Worm (Caenorhabditis elegans) whole organism, midembryonic: ENCODE results near the gene ZK856.6.

Experiments
- T22C8.4 ChIP-seq: fragments of 200-800 bp; sonication (Bioruptor generic); IDR thresholded peaks from 2 replicates; pipeline ENCODE4 v1.3.6; 2022; ENCODE audit warnings: missing genetic modification characterization, missing compliant biosample characterization
- cog-1 ChIP-seq: sonication (generic microtip); optimal IDR thresholded peaks from 2 replicates; lab custom pipeline; 2016; ENCODE audit warnings: missing genetic modification characterization, missing compliant biosample characterization
- flt-1 ChIP-seq: fragments of 200-800 bp; sonication (Bioruptor generic); IDR thresholded peaks from 2 replicates; pipeline ENCODE4 v1.3.6; 2022; ENCODE audit warnings: missing genetic modification characterization, missing compliant biosample characterization
- klf-2 ChIP-seq: fragments of 200-800 bp; sonication (Bioruptor generic); conservative IDR thresholded peaks from 2 replicates; pipeline ENCODE4 v1.3.6; 2022; ENCODE audit warnings: missing genetic modification reagents, missing genetic modification characterization, missing compliant biosample characterization
- med-1 ChIP-seq: sonication (generic microtip); optimal IDR thresholded peaks from 2 replicates; lab custom pipeline; 2017; ENCODE audit warnings: missing genetic modification characterization, mild to moderate bottlenecking, missing compliant biosample characterization, antibody characterized with exemption, missing genetic modification reagents; ENCODE audit not compliant: insufficient read depth
- ref-1 ChIP-seq: fragments of 200-800 bp; sonication (Bioruptor generic); conservative IDR thresholded peaks from 2 replicates; pipeline ENCODE4 v1.3.6; 2022; ENCODE audit warnings: missing genetic modification reagents, missing genetic modification characterization, missing compliant biosample characterization
- tab-1 ChIP-seq: fragments of 200-800 bp; sonication (Bioruptor generic); IDR thresholded peaks from 2 replicates; pipeline ENCODE4 v1.3.6; 2022; ENCODE audit warnings: missing genetic modification characterization, missing compliant biosample characterization
- ztf-23 ChIP-seq: fragments of 200-800 bp; sonication (Bioruptor generic); IDR thresholded peaks from 2 replicates; pipeline ENCODE4 v1.3.6; 2022; ENCODE audit warnings: missing genetic modification reagents, missing genetic modification characterization, missing compliant biosample characterization
- ztf-29 ChIP-seq: fragments of 200-800 bp; sonication (Bioruptor generic); IDR thresholded peaks from 2 replicates; pipeline ENCODE4 v1.3.6; 2022; ENCODE audit warnings: missing genetic modification reagents, missing genetic modification characterization, missing compliant biosample characterization

The ZK856.6 gene

DNA sequence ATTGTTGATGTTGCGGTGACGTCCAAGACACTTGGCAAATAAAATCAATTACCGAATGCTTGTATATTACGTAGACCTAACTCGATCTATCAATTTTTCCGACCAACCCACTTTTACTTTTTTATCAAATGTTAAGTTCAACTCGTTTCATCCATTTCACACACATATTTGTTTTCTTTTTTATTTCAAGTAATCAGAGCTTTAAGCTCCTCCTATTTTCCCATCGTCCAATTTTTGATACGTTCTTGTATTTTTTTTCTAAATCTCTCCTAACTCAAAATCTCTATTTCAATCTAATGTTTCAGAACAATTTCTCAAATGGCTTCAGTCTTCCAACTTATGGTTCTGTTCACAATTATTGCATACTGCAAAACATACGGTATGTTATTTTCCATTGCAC, at the start of gene ZK856.6:
TSS of gene ZK856.6 (plus strand) at position 301 of the 400 bp plus-strand sequence.
- TF ChIP-seq cog-1 (tag; lab: Kevin White, UChicago) (no peak), ref-1 (GFP tag; lab: Robert Waterston, UW) (no peak), T22C8.4 (GFP tag; lab: Robert Waterston, UW) (no peak), ztf-23 (GFP tag; lab: Robert Waterston, UW) (no peak), med-1 (GFP tag; lab: Kevin White, UChicago) (no peak), ztf-29 (no peak), tab-1 (GFP tag; lab: Robert Waterston, UW) (no peak), flt-1 (no peak), klf-2 (no peak)

DNA sequence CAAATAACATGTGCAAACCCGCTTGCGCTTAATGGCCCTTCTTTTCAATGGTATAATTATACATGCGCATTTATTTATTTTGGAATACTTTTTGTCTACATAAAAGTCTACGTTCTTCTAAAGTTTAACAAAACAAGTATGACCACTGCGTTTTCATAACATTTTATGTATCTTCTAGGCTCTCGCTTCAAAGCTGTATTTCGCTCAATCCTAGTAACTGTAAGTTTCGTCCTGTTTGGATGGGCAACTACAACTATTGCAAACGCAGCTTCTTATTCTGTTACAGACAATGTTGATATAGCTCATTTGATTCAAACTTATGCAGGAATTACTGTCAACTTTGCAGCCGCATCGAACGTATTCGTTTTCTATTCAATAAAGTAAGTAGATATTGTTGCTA, 48.8 kb upstream of the ZK856.6 start, which contains the start of gene srsx-27:
TSS of gene srsx-27 (plus strand) at position 301 of the 400 bp plus-strand sequence.
- TF ChIP-seq cog-1 (tag; lab: Kevin White, UChicago) (no peak), flt-1 (no peak), tab-1 (GFP tag; lab: Robert Waterston, UW) (no peak), klf-2 (no peak), med-1 (GFP tag; lab: Kevin White, UChicago) (no peak), ztf-23 (GFP tag; lab: Robert Waterston, UW) (no peak), ztf-29 (no peak), ref-1 (GFP tag; lab: Robert Waterston, UW) (no peak)

DNA sequence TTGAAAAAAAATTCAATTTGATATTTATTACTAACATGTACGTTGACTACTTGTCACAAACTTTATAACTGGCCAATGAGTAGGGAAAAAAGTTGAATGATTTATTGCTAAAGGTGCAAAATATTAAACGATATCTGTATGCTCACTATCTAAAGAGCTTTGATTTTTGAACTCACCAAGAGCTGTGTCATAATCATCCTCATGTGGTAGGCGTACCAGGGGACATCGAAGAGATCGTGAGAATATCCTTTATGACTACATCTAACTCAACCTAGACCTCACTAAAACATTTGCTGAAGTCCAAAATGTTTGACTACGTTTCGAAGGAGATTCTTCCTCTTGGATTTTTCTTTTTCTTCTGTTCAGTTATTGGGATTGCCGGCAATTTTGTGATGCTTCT, 46.2 kb upstream of the ZK856.6 start, which contains the start of gene srsx-28:
TSS of gene srsx-28 (plus strand) at position 301 of the 400 bp plus-strand sequence.
- TF ChIP-seq ztf-23 (GFP tag; lab: Robert Waterston, UW): no peak

DNA sequence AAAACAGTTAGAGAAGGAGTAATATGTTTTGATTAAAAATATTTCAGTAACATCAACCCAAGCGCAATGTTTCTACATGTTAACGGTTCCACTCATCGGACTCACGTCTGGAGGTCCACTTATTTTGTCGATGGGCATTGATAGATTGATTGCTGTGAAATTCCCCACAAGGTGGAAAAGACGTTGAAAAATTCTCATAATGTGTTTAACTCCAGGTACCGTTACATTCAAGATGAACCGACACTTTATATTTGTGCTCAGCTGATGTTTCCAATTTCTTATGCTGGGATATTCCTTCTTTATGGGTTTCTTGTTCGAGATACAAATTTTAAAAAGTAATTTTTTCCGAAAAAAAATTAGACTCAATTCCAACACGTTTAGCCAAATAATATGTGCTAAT, 45.4 kb upstream of the ZK856.6 start:
- no peak for TF ChIP-seq cog-1 (tag; lab: Kevin White, UChicago)
- no peak for TF ChIP-seq tab-1 (GFP tag; lab: Robert Waterston, UW)
- no peak for TF ChIP-seq med-1 (GFP tag; lab: Kevin White, UChicago)
- TF ChIP-seq ztf-23 (GFP tag; lab: Robert Waterston, UW): no peak
- no peak for TF ChIP-seq ztf-29
- no peak for TF ChIP-seq T22C8.4 (GFP tag; lab: Robert Waterston, UW)
- TF ChIP-seq klf-2: no peak
- TF ChIP-seq flt-1: no peak

DNA sequence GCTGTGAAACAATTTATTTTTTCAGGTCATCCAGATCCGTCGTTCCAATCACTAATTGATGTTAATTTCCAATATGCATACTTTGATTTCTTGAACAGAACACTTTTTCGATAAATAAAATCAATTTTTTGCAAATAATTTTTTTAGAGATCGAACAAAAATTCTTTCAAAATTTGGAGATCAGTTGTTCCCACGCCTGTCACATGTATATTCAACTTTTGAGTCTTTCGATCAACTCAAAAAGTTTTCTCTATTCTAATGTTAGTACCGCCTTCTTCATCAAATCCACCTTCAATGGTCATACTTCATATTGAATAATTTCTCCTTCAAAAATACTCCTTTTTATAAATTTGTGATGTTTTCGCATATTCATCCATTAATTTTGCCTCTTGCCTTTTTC, 43.8 kb upstream of the ZK856.6 start, which contains the start of gene srsx-29:
TSS of gene srsx-29 (plus strand) at position 301 of the 400 bp plus-strand sequence.
- TF ChIP-seq klf-2: no peak
- TF ChIP-seq T22C8.4 (GFP tag; lab: Robert Waterston, UW): no peak
- TF ChIP-seq flt-1: no peak
- no peak for TF ChIP-seq ztf-29
- TF ChIP-seq med-1 (GFP tag; lab: Kevin White, UChicago): no peak
- no peak for TF ChIP-seq cog-1 (tag; lab: Kevin White, UChicago)
- TF ChIP-seq tab-1 (GFP tag; lab: Robert Waterston, UW): no peak
- no peak for TF ChIP-seq ztf-23 (GFP tag; lab: Robert Waterston, UW)

DNA sequence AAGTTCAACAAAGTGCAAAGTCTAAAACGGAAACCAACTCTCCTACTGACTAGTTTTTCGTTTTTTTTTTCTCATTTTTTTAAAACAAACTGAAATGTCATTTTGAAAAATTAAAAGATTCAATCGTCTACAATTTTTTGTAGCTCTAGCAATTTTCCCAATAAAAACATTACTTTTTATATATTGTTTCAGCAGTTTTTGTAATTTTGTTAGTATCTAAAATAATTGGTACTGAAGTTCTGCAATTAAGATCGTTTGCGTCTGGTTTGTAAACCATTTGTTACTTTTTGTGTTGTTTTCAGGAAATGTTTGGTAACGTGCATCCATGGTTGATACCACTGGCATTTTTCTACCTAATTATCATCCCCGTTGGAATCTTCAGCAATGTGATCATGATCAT, 40.0 kb upstream of the ZK856.6 start, which contains the start of gene srsx-30:
TSS of gene srsx-30 (plus strand) at position 301 of the 400 bp plus-strand sequence.
- TF ChIP-seq cog-1 (tag; lab: Kevin White, UChicago): no peak
- no peak for TF ChIP-seq med-1 (GFP tag; lab: Kevin White, UChicago)
- no peak for TF ChIP-seq ztf-23 (GFP tag; lab: Robert Waterston, UW)
- TF ChIP-seq flt-1: no peak
- no peak for TF ChIP-seq ztf-29
- TF ChIP-seq tab-1 (GFP tag; lab: Robert Waterston, UW): no peak
- no peak for TF ChIP-seq T22C8.4 (GFP tag; lab: Robert Waterston, UW)
- TF ChIP-seq ref-1 (GFP tag; lab: Robert Waterston, UW): no peak
- TF ChIP-seq klf-2: no peak

DNA sequence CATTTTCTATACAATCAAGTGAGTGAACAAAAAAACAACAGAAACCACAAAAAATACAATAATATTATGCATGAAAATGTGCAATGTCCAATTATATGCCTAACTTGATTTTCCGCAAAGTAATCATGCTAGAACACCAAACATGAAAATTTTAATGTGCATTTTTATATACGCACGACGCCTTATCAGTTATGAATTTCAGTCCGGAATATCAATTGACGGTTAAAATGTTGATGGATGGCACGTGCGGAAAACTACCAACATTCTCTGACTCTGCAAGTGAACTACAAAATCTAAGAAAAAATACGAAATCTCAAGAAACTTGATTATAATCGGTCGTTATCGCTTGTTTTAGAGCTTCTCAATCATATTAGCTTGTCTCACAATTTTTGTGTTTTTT, 38.5 kb upstream of the ZK856.6 start:
- no peak for TF ChIP-seq T22C8.4 (GFP tag; lab: Robert Waterston, UW)
- TF ChIP-seq cog-1 (tag; lab: Kevin White, UChicago): no peak
- TF ChIP-seq flt-1: no peak
- no peak for TF ChIP-seq ztf-29
- no peak for TF ChIP-seq ref-1 (GFP tag; lab: Robert Waterston, UW)
- no peak for TF ChIP-seq klf-2
- no peak for TF ChIP-seq tab-1 (GFP tag; lab: Robert Waterston, UW)

DNA sequence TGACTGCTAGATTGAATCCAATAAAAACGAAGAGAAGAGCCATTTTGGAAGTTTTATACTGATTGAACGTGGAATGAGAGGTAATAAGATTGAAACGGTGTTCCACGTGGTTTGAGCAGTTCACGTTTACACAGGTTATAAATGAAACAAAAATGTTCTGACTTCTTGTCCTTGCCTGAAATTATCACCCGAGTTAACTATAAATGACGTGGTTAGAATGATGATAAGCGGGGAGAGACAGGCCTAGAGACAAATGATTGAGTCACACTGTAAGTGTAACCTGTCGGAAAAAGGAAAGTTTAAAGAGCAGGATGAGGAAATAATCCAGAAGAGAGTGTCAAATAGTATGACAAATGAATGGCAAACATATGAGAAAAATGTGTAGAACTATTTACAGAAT, 37.5 kb upstream of the ZK856.6 start, which contains the start of gene C51E3.10:
TSS of gene C51E3.10 (minus strand) at position 181 of the 400 bp plus-strand sequence.
- TF ChIP-seq tab-1 (GFP tag; lab: Robert Waterston, UW): no peak
- no peak for TF ChIP-seq klf-2
- no peak for TF ChIP-seq T22C8.4 (GFP tag; lab: Robert Waterston, UW)
- no peak for TF ChIP-seq cog-1 (tag; lab: Kevin White, UChicago)
- no peak for TF ChIP-seq med-1 (GFP tag; lab: Kevin White, UChicago)
- no peak for TF ChIP-seq flt-1
- no peak for TF ChIP-seq ztf-23 (GFP tag; lab: Robert Waterston, UW)
- no peak for TF ChIP-seq ztf-29
- TF ChIP-seq ref-1 (GFP tag; lab: Robert Waterston, UW): no peak

DNA sequence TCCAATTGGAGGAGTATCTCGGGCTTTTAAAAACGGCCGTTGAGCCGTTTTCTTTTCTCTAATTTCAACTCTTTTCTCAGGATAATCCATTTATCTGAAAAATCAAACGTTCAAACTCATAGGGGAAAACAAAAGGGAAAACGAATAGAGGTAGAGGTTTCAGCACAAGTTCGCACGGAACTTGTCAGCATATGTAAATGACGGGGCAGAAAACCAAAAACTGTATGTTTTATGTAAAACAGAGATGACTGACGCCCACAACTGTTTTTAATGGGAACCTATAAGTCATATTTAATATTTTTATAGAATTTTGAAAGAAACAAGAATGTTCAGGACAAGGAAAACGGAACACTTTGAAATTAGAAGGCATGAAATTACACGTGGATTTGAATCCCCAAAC, 32.1 kb upstream of the ZK856.6 start, which contains the start of gene C51E3.6:
TSS of gene C51E3.6 (minus strand) at position 101 of the 400 bp plus-strand sequence.
- no peak for TF ChIP-seq ztf-23 (GFP tag; lab: Robert Waterston, UW)
- TF ChIP-seq tab-1 (GFP tag; lab: Robert Waterston, UW): no peak
- TF ChIP-seq ztf-29: no peak
- no peak for TF ChIP-seq klf-2
- no peak for TF ChIP-seq T22C8.4 (GFP tag; lab: Robert Waterston, UW)
- TF ChIP-seq cog-1 (tag; lab: Kevin White, UChicago): no peak
- TF ChIP-seq ref-1 (GFP tag; lab: Robert Waterston, UW): no peak
- no peak for TF ChIP-seq med-1 (GFP tag; lab: Kevin White, UChicago)
- no peak for TF ChIP-seq flt-1

DNA sequence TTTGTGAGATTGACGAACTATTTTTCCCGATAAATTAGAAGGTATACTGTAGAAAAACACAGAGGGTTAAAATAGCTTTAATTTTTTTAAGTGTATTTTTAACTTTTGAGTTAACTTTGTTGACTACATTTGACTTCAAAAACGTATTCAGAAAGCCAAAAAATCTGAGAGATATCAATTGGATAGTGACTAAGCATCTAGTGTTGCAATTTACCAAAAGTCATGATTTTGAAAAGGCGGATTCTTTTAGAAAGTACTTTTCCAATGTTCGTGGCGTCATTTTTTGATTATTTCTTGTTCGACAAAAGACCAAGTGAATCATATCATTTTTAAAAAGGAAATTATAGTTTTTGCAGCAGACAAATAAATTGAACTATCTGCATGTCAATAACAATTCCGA, 29.6 kb upstream of the ZK856.6 start:
- TF ChIP-seq med-1 (GFP tag; lab: Kevin White, UChicago) (no peak), cog-1 (tag; lab: Kevin White, UChicago) (no peak), flt-1 (no peak), tab-1 (GFP tag; lab: Robert Waterston, UW) (no peak), ztf-23 (GFP tag; lab: Robert Waterston, UW) (no peak)
